Fruit fly (Drosophila melanogaster) whole organism, embryonic: Measurements from ENCODE around the gene InR.

ENCODE experiments used
- Awh ChIP-seq: fragments of 200-800 bp; sonication (Bioruptor generic); IDR thresholded peaks from 2 replicates; pipeline ENCODE4, ENCODE4 v1.3.6; 2022; ENCODE audit warnings: missing biosample characterization, missing genetic modification characterization
- Bteb2 ChIP-seq: fragments of 200-800 bp; sonication (Bioruptor generic); optimal IDR thresholded peaks from 2 replicates; lab custom pipeline; 2016; ENCODE audit warnings: missing biosample characterization, missing genetic modification characterization
- CG11504 ChIP-seq: fragments of 200-800 bp; sonication (Bioruptor generic); optimal IDR thresholded peaks from 3 replicates; lab custom pipeline; 2019; ENCODE audit warnings: missing biosample characterization, mild to moderate bottlenecking, missing genetic modification characterization, moderate library complexity
- CG11696 ChIP-seq: fragments of 200-800 bp; sonication (Bioruptor generic); IDR thresholded peaks from 2 replicates; pipeline ENCODE4 v1.3.6; 2022; ENCODE audit warnings: missing biosample characterization, missing genetic modification characterization
- CG13123 ChIP-seq: fragments of 200-800 bp; sonication (Bioruptor generic); optimal IDR thresholded peaks from 2 replicates; lab custom pipeline; 2016; ENCODE audit warnings: missing biosample characterization, missing genetic modification characterization
- CG13287 ChIP-seq: fragments of 200-800 bp; sonication (Bioruptor generic); IDR thresholded peaks from 2 replicates; pipeline ENCODE4 v1.3.6; 2022; ENCODE audit warnings: missing biosample characterization, missing genetic modification characterization; ENCODE audit not compliant: partially characterized antibody
- CG13424 ChIP-seq: fragments of 200-800 bp; sonication (Bioruptor generic); optimal IDR thresholded peaks from 2 replicates; lab custom pipeline; 2019; ENCODE audit warnings: missing biosample characterization, mild to moderate bottlenecking, missing genetic modification characterization, moderate library complexity
- CG1529 ChIP-seq: fragments of 200-800 bp; sonication (Bioruptor generic); optimal IDR thresholded peaks from 3 replicates; lab custom pipeline; 2018; ENCODE audit warnings: missing biosample characterization, missing genetic modification characterization
- CG15479 ChIP-seq: fragments of 200-800 bp; sonication (Bioruptor generic); optimal IDR thresholded peaks from 3 replicates; lab custom pipeline; 2019; ENCODE audit warnings: missing biosample characterization, mild to moderate bottlenecking, missing genetic modification characterization, moderate library complexity
- CG18476 ChIP-seq: fragments of 200-800 bp; sonication (Bioruptor generic); optimal IDR thresholded peaks from 2 replicates; lab custom pipeline; 2016; ENCODE audit warnings: missing biosample characterization, mild to moderate bottlenecking, missing genetic modification characterization
- CG2889 ChIP-seq: fragments of 200-800 bp; sonication (Bioruptor generic); IDR thresholded peaks from 3 replicates; pipeline ENCODE4 v1.3.6; 2022; ENCODE audit warnings: missing biosample characterization, missing genetic modification characterization
- CG3838 ChIP-seq: fragments of 200-800 bp; sonication (Bioruptor generic); optimal IDR thresholded peaks from 3 replicates; lab custom pipeline; 2016; ENCODE audit warnings: missing biosample characterization, missing genetic modification characterization
- CG3995 ChIP-seq: fragments of 200-800 bp; sonication (Bioruptor generic); optimal IDR thresholded peaks from 3 replicates; lab custom pipeline; 2016; ENCODE audit warnings: missing biosample characterization, missing genetic modification characterization
- CG4328 ChIP-seq: fragments of 200-800 bp; sonication (Bioruptor generic); optimal IDR thresholded peaks from 3 replicates; lab custom pipeline; 2017; ENCODE audit warnings: missing biosample characterization, missing genetic modification reagents, missing genetic modification characterization
- CG4617 ChIP-seq: fragments of 200-800 bp; sonication (Bioruptor generic); optimal IDR thresholded peaks from 3 replicates; lab custom pipeline; 2016; ENCODE audit warnings: missing biosample characterization, missing genetic modification characterization, borderline replicate concordance
- CG6791 ChIP-seq: fragments of 200-800 bp; sonication (Bioruptor generic); IDR thresholded peaks from 3 replicates; pipeline ENCODE4 v1.3.6; 2022; ENCODE audit warnings: missing biosample characterization, missing genetic modification characterization; ENCODE audit not compliant: partially characterized antibody
- CG6854 ChIP-seq: fragments of 200-800 bp; sonication (Bioruptor generic); optimal IDR thresholded peaks from 3 replicates; lab custom pipeline; 2017; ENCODE audit warnings: missing biosample characterization, mild to moderate bottlenecking, missing genetic modification characterization
- Dek ChIP-seq: fragments of 200-800 bp; sonication (Bioruptor generic); optimal IDR thresholded peaks from 3 replicates; lab custom pipeline; 2019; ENCODE audit warnings: missing biosample characterization, mild to moderate bottlenecking, missing genetic modification characterization, moderate library complexity
- Drgx ChIP-seq: fragments of 200-800 bp; sonication (Bioruptor generic); IDR thresholded peaks from 2 replicates; pipeline ENCODE4 v1.3.6; 2022; ENCODE audit warnings: missing biosample characterization, missing genetic modification characterization
- HHEX ChIP-seq: fragments of 200-800 bp; sonication (Bioruptor generic); optimal IDR thresholded peaks from 3 replicates; lab custom pipeline; 2017; ENCODE audit warnings: missing biosample characterization, mild to moderate bottlenecking, missing genetic modification characterization, missing genetic modification reagents
- Hr51 ChIP-seq, 2 experiments: fragments of 200-800 bp; sonication (Bioruptor generic); optimal IDR thresholded peaks; 2 replicates in 1 of 2; 3 replicates in 1 of 2; lab custom pipeline; 2016 to 2018; ENCODE audit warnings: missing biosample characterization in 2 of 2, missing genetic modification characterization in 2 of 2, mild to moderate bottlenecking in 1 of 2, moderate library complexity in 1 of 2
- Lhr ChIP-seq: fragments of 200-800 bp; sonication (Bioruptor generic); optimal IDR thresholded peaks from 3 replicates; lab custom pipeline; 2017; ENCODE audit warnings: mild to moderate bottlenecking, missing biosample characterization, missing genetic modification reagents, missing genetic modification characterization
- Lpt ChIP-seq: fragments of >200 bp; optimal IDR thresholded peaks from 2 replicates; lab custom pipeline; 2018; ENCODE audit warnings: missing biosample characterization, missing genetic modification characterization
- Mad ChIP-seq: fragments of 200-800 bp; sonication (Bioruptor generic); optimal IDR thresholded peaks from 2 replicates; lab custom pipeline; 2016; ENCODE audit warnings: missing biosample characterization, missing genetic modification characterization
- Mes4 ChIP-seq: fragments of 200-800 bp; sonication (Bioruptor generic); optimal IDR thresholded peaks from 2 replicates; lab custom pipeline; 2016; ENCODE audit warnings: missing biosample characterization, missing genetic modification characterization
- Nf-YB ChIP-seq: fragments of 200-800 bp; sonication (Bioruptor generic); optimal IDR thresholded peaks from 3 replicates; lab custom pipeline; 2019; ENCODE audit warnings: missing biosample characterization, mild to moderate bottlenecking, missing genetic modification characterization, moderate library complexity
- NfI ChIP-seq: fragments of 200-800 bp; sonication (Bioruptor generic); optimal IDR thresholded peaks from 3 replicates; lab custom pipeline; 2018; ENCODE audit warnings: missing biosample characterization, mild to moderate bottlenecking, missing genetic modification characterization, moderate library complexity
- Oaz ChIP-seq: fragments of 200-800 bp; sonication (Bioruptor generic); IDR thresholded peaks from 2 replicates; pipeline ENCODE4 v1.3.6; 2022; ENCODE audit warnings: missing biosample characterization, missing genetic modification characterization
- Ptx1 ChIP-seq: fragments of 200-800 bp; sonication (Bioruptor generic); IDR thresholded peaks from 2 replicates; pipeline ENCODE4 v1.3.6; 2022; ENCODE audit warnings: missing biosample characterization, missing genetic modification characterization
- Vsx1 ChIP-seq: fragments of 200-800 bp; sonication (Bioruptor generic); optimal IDR thresholded peaks from 2 replicates; lab custom pipeline; 2017; ENCODE audit warnings: missing biosample characterization, mild to moderate bottlenecking, missing genetic modification characterization, missing genetic modification reagents
- cas ChIP-seq: fragments of 200-800 bp; sonication (Bioruptor generic); IDR thresholded peaks from 2 replicates; pipeline ENCODE4 v1.3.6; 2022; ENCODE audit warnings: missing biosample characterization, missing genetic modification characterization
- chn ChIP-seq: fragments of 200-800 bp; sonication (Bioruptor generic); optimal IDR thresholded peaks from 2 replicates; lab custom pipeline; 2016; ENCODE audit warnings: missing biosample characterization, missing genetic modification characterization
- fd3F ChIP-seq: fragments of 200-800 bp; sonication (Bioruptor generic); optimal IDR thresholded peaks from 2 replicates; lab custom pipeline; 2018; ENCODE audit warnings: missing biosample characterization, mild to moderate bottlenecking, missing genetic modification characterization, moderate library complexity
- grn ChIP-seq: fragments of 200-800 bp; sonication (Bioruptor generic); optimal IDR thresholded peaks from 3 replicates; lab custom pipeline; 2017; ENCODE audit warnings: missing biosample characterization, missing genetic modification characterization
- gro ChIP-seq: fragments of 200-800 bp; sonication (Bioruptor generic); optimal IDR thresholded peaks from 2 replicates; lab custom pipeline; 2016; ENCODE audit warnings: missing biosample characterization, missing genetic modification characterization
- gsb ChIP-seq: fragments of 200-800 bp; sonication (Bioruptor generic); IDR thresholded peaks from 2 replicates; pipeline ENCODE4 v1.3.6; 2022; ENCODE audit warnings: missing biosample characterization, missing genetic modification characterization
- gt ChIP-seq: fragments of 200-800 bp; sonication (Bioruptor generic); IDR thresholded peaks from 2 replicates; pipeline ENCODE4 v1.3.6; 2022; ENCODE audit warnings: missing biosample characterization, missing genetic modification characterization
- her ChIP-seq: fragments of 200-800 bp; sonication (Bioruptor generic); optimal IDR thresholded peaks from 2 replicates; lab custom pipeline; 2016; ENCODE audit warnings: missing biosample characterization, missing genetic modification characterization
- lola ChIP-seq, 3 experiments: fragments of >200 bp in 2 of 3; fragments of 200-800 bp in 1 of 3; sonication (Bioruptor generic) in 1 of 3; optimal IDR thresholded peaks; 2 replicates each; lab custom pipeline; 2017 to 2019; ENCODE audit warnings: missing biosample characterization in 3 of 3, missing genetic modification characterization in 3 of 3, mild to moderate bottlenecking in 1 of 3, moderate library complexity in 1 of 3
- lov ChIP-seq, 2 experiments: fragments of 200-800 bp in 1 of 2; fragments of >200 bp in 1 of 2; sonication (Bioruptor generic) in 1 of 2; IDR thresholded peaks in 1 of 2; optimal IDR thresholded peaks in 1 of 2; 2 replicates in 1 of 2; 3 replicates in 1 of 2; pipeline versions ENCODE4 v1.3.6 to Lab custom; 2017 to 2022; ENCODE audit warnings: missing biosample characterization in 1 of 2, missing genetic modification characterization in 1 of 2
- pros ChIP-seq: fragments of 200-800 bp; sonication (Bioruptor generic); optimal IDR thresholded peaks from 3 replicates; lab custom pipeline; 2019; ENCODE audit warnings: missing biosample characterization, mild to moderate bottlenecking, missing genetic modification characterization, moderate library complexity
- ranshi ChIP-seq: fragments of 200-800 bp; sonication (Bioruptor generic); IDR thresholded peaks from 2 replicates; pipeline ENCODE4 v1.3.6; 2022; ENCODE audit warnings: missing biosample characterization, missing genetic modification characterization
- ro ChIP-seq: fragments of 200-800 bp; sonication (Bioruptor generic); IDR thresholded peaks from 2 replicates; pipeline ENCODE4 v1.3.6; 2022; ENCODE audit warnings: missing biosample characterization, missing genetic modification characterization
- sens-2 ChIP-seq: fragments of 200-800 bp; sonication (Bioruptor generic); IDR thresholded peaks from 2 replicates; pipeline ENCODE4 v1.3.6; 2022; ENCODE audit warnings: missing biosample characterization, missing genetic modification characterization
- seq ChIP-seq: fragments of 200-800 bp; sonication (Bioruptor generic); IDR thresholded peaks from 2 replicates; pipeline ENCODE4 v1.3.6; 2022; ENCODE audit warnings: missing biosample characterization, missing genetic modification characterization
- slp2 ChIP-seq: fragments of 200-800 bp; sonication (Bioruptor generic); optimal IDR thresholded peaks from 2 replicates; lab custom pipeline; 2016; ENCODE audit warnings: missing biosample characterization, missing genetic modification characterization
- stc ChIP-seq: fragments of 200-800 bp; sonication (Bioruptor generic); IDR thresholded peaks from 2 replicates; pipeline ENCODE4 v1.3.6; 2022; ENCODE audit warnings: missing biosample characterization, missing genetic modification characterization
- trem ChIP-seq: fragments of 200-800 bp; optimal IDR thresholded peaks from 3 replicates; lab custom pipeline; 2019; ENCODE audit warnings: missing biosample characterization, mild to moderate bottlenecking, missing genetic modification characterization, moderate library complexity
- wdn ChIP-seq: fragments of 200-800 bp; sonication (Bioruptor generic); IDR thresholded peaks from 2 replicates; pipeline ENCODE4 v1.3.6; 2022; ENCODE audit warnings: missing biosample characterization, missing genetic modification characterization
- zf30C ChIP-seq: fragments of 200-800 bp; sonication (Bioruptor generic); optimal IDR thresholded peaks from 3 replicates; lab custom pipeline; 2018; ENCODE audit warnings: missing biosample characterization, mild to moderate bottlenecking, missing genetic modification characterization

InR gene

DNA sequence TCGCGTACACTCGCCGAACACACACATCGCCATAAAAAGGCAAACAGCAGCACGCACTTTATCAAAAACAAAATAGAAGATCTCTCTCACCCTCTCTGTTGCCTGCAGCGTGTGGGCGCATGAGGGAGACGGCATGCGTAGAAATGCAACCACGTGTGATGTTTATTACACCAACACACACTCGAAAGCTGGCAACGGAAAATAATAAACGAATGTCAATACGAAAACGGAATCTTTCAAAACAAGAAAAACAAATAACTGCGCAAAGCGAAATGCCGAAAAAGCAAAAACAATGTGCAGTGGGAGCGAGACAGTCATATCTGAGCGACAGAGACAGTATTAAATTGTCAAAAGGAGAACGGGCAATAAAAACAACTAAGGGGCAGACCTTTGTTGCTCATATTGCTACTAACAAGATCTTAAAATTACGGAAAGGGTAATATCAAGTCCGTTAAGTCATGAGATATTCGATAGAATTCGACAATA is 5.8 kb downstream of the InR start (continued):
- TF ChIP-seq chn (GFP tag; lab: Kevin White, UChicago) (peak; percentile 53), Ptx1 (GFP tag; lab: Robert Waterston, UW) (no peak), CG6791 (GFP tag; lab: Robert Waterston, UW) (no peak), lov (optimal IDR thresholded peaks at IDR 0.05; lab: Kevin White, UChicago) (no peak), lov (GFP tag; IDR thresholded peaks at IDR 0.05; lab: Robert Waterston, UW) (no peak), HHEX (peak; percentile 82), CG1529 (GFP tag; lab: Kevin White, UChicago) (peak; percentile 71), stc (GFP tag; lab: Robert Waterston, UW) (no peak), slp2 (peak; percentile 44), Oaz (no peak), Hr51 (GFP tag; optimal IDR thresholded peaks at IDR 0.05; lab: Kevin White, UChicago) (peak in 1 of 2 experiments; percentile 87), CG2889 (no peak), CG4617 (GFP tag; lab: Kevin White, UChicago) (no peak), fd3F (peak; percentile 12), Vsx1 (GFP tag; lab: Kevin White, UChicago) (peak; percentile 89), NfI (peak; percentile 53), CG13287 (GFP tag; lab: Robert Waterston, UW) (no peak), ro (GFP tag; lab: Robert Waterston, UW) (no peak), CG11504 (tag; lab: Kevin White, UChicago) (peak; percentile 24), ranshi (GFP tag; lab: Robert Waterston, UW) (no peak), CG3838 (peak; percentile 79), gro (GFP tag; lab: Kevin White, UChicago) (peak; percentile 55), cas (GFP tag; lab: Robert Waterston, UW) (no peak), sens-2 (GFP tag; lab: Robert Waterston, UW) (no peak), Dek (peak; percentile 0), her (GFP tag; lab: Kevin White, UChicago) (peak; percentile 88), CG4328 (peak; percentile 85), wdn (GFP tag; lab: Robert Waterston, UW) (no peak), pros (GFP tag; lab: Kevin White, UChicago) (peak; percentile 86), CG6854 (GFP tag; lab: Kevin White, UChicago) (peak; percentile 52), Bteb2 (GFP tag; lab: Kevin White, UChicago) (peak; percentile 45), Nf-YB (peak; percentile 69), grn (GFP tag; lab: Kevin White, UChicago) (peak; percentile 75), CG15479 (GFP tag; lab: Kevin White, UChicago) (peak; percentile 97), Mad (GFP tag; lab: Kevin White, UChicago) (peak; percentile 65), gt (GFP tag; lab: Robert Waterston, UW) (no peak), Awh (GFP tag; lab: Robert Waterston, UW) (no peak), CG18476 (GFP tag; lab: Kevin White, UChicago) (peak; percentile 73), CG3995 (GFP tag; lab: Kevin White, UChicago) (no peak), Lhr (GFP tag; lab: Kevin White, UChicago) (peak; percentile 75), Lpt (GFP tag; lab: Kevin White, UChicago) (no peak), Mes4 (peak; percentile 92), CG13123 (peak; percentile 88), CG11696 (no peak), gsb (no peak), Drgx (GFP tag; lab: Robert Waterston, UW) (no peak), seq (no peak), CG13424 (tag; lab: Kevin White, UChicago) (peak; percentile 57), zf30C (GFP tag; lab: Kevin White, UChicago) (peak; percentile 51), trem (tag; lab: Kevin White, UChicago) (peak; percentile 27), lola (GFP tag; optimal IDR thresholded peaks at IDR 0.05; lab: Kevin White, UChicago) (peak in 1 of 3 experiments; percentile 60)
